Worm (Caenorhabditis elegans) whole organism, L1 larva: Measurements from ENCODE around the gene Y43F8C.9.
A peak's percentile ranks its signal among the peaks of the same experiment; 100 is the strongest.

Source experiments
- C16A3.4 ChIP-seq: fragments of 150-350 bp; optimal IDR thresholded peaks from 2 replicates; lab custom pipeline; 2014; ENCODE audit warnings: missing biosample characterization, missing genetic modification characterization
- F16B12.6 ChIP-seq: fragments of 150-350 bp; optimal IDR thresholded peaks from 2 replicates; lab custom pipeline; 2014; ENCODE audit warnings: missing biosample characterization, missing genetic modification characterization
- alr-1 ChIP-seq: fragments of 200-800 bp; sonication (Bioruptor generic); optimal IDR thresholded peaks from 2 replicates; lab custom pipeline; 2018; ENCODE audit warnings: borderline replicate concordance, mild to moderate bottlenecking, missing genetic modification characterization, missing compliant biosample characterization
- aly-2 ChIP-seq: fragments of 150-350 bp; optimal IDR thresholded peaks from 2 replicates; lab custom pipeline; 2014; ENCODE audit warnings: missing biosample characterization, missing genetic modification characterization
- blmp-1 ChIP-seq: fragments of 150-350 bp; optimal IDR thresholded peaks from 2 replicates; lab custom pipeline; 2014; ENCODE audit warnings: missing biosample characterization, missing genetic modification characterization
- ceh-82 ChIP-seq, 3 experiments: fragments of 150-350 bp in 1 of 3; sonication (generic microtip) in 2 of 3; optimal IDR thresholded peaks; 2 replicates each; lab custom pipeline; 2014 to 2017; ENCODE audit warnings: missing biosample characterization in 3 of 3, missing genetic modification characterization in 3 of 3
- dpl-1 ChIP-seq, 3 experiments: fragments of 150-350 bp in 2 of 3; sonication (generic microtip) in 1 of 3; optimal IDR thresholded peaks; 2 replicates each; lab custom pipeline; 2014 to 2017; ENCODE audit warnings: missing biosample characterization in 3 of 3, missing genetic modification characterization in 3 of 3, missing genetic modification reagents in 3 of 3
- dsc-1 ChIP-seq: sonication (generic microtip); optimal IDR thresholded peaks from 2 replicates; lab custom pipeline; 2016; ENCODE audit warnings: mild to moderate bottlenecking, missing genetic modification characterization, missing compliant biosample characterization
- efl-1 ChIP-seq, 4 experiments: fragments of 150-350 bp; optimal IDR thresholded peaks in 3 of 4; peaks in 1 of 4; 1 replicate in 1 of 4; 2 replicates in 3 of 4; lab custom pipeline; 2014; ENCODE audit warnings: missing biosample characterization in 2 of 4, missing genetic modification characterization in 2 of 4, missing genetic modification reagents in 2 of 4
- egl-27 ChIP-seq, 2 experiments: fragments of 150-350 bp in 1 of 2; sonication (generic microtip); optimal IDR thresholded peaks; 3 replicates each; lab custom pipeline; 2017 to 2018; ENCODE audit warnings: missing biosample characterization in 2 of 2, missing genetic modification characterization in 2 of 2, missing genetic modification reagents in 2 of 2
- elt-3 ChIP-seq, 6 experiments: fragments of 150-350 bp in 1 of 6; sonication (generic microtip); optimal IDR thresholded peaks; 2 replicates each; lab custom pipeline; 2017 to 2018; ENCODE audit warnings: missing biosample characterization in 6 of 6, missing genetic modification characterization in 6 of 6, inconsistent platforms in 1 of 6
- ets-5 ChIP-seq: fragments of 200-800 bp; sonication (Bioruptor generic); IDR thresholded peaks from 2 replicates; pipeline ENCODE4 v1.3.6; 2022; ENCODE audit warnings: missing genetic modification characterization, missing compliant biosample characterization
- fkh-10 ChIP-seq: sonication (generic microtip); optimal IDR thresholded peaks from 2 replicates; lab custom pipeline; 2017; ENCODE audit warnings: missing biosample characterization, missing genetic modification reagents, missing genetic modification characterization
- fkh-4 ChIP-seq: sonication (generic microtip); optimal IDR thresholded peaks from 2 replicates; lab custom pipeline; 2016; ENCODE audit warnings: missing compliant biosample characterization, missing genetic modification characterization, borderline replicate concordance
- fkh-8 ChIP-seq: sonication (generic microtip); optimal IDR thresholded peaks from 2 replicates; lab custom pipeline; 2016; ENCODE audit warnings: mild to moderate bottlenecking, missing genetic modification characterization, missing compliant biosample characterization
- hlh-4 ChIP-seq: sonication (generic microtip); optimal IDR thresholded peaks from 2 replicates; lab custom pipeline; 2016; ENCODE audit warnings: mild to moderate bottlenecking, missing genetic modification characterization, missing compliant biosample characterization
- irx-1 ChIP-seq: sonication (generic microtip); optimal IDR thresholded peaks from 2 replicates; lab custom pipeline; 2016; ENCODE audit warnings: missing genetic modification characterization, missing compliant biosample characterization
- isw-1 ChIP-seq: fragments of 200-800 bp; sonication (Bioruptor generic); IDR thresholded peaks from 2 replicates; pipeline ENCODE4 v1.3.6; 2022; ENCODE audit warnings: missing genetic modification characterization, missing compliant biosample characterization
- lin-15B ChIP-seq: fragments of 150-350 bp; sonication (generic microtip); optimal IDR thresholded peaks from 3 replicates; lab custom pipeline; 2014; ENCODE audit warnings: missing biosample characterization, missing genetic modification characterization
- lin-35 ChIP-seq, 2 experiments: fragments of 150-350 bp; optimal IDR thresholded peaks; 2 replicates each; lab custom pipeline; 2014; ENCODE audit warnings: missing biosample characterization in 2 of 2, missing genetic modification characterization in 2 of 2, missing genetic modification reagents in 2 of 2
- lin-39 ChIP-seq: fragments of 150-350 bp; optimal IDR thresholded peaks from 2 replicates; lab custom pipeline; 2014; ENCODE audit warnings: missing biosample characterization, missing genetic modification reagents, missing genetic modification characterization
- lir-3 ChIP-seq: sonication (generic microtip); optimal IDR thresholded peaks from 2 replicates; lab custom pipeline; 2016; ENCODE audit warnings: mild to moderate bottlenecking, missing genetic modification characterization, moderate library complexity, missing compliant biosample characterization; ENCODE audit not compliant: poor library complexity
- lsy-2 ChIP-seq, 2 experiments: fragments of 150-350 bp; optimal IDR thresholded peaks; 2 replicates each; lab custom pipeline; 2014; ENCODE audit warnings: missing biosample characterization in 2 of 2, missing genetic modification characterization in 2 of 2
- mdl-1 ChIP-seq, 2 experiments: fragments of 150-350 bp; optimal IDR thresholded peaks; 2 replicates each; lab custom pipeline; 2014 to 2017; ENCODE audit warnings: missing biosample characterization in 2 of 2, missing genetic modification characterization in 2 of 2, inconsistent platforms in 1 of 2
- mef-2 ChIP-seq: fragments of 150-350 bp; optimal IDR thresholded peaks from 2 replicates; lab custom pipeline; 2014; ENCODE audit warnings: missing biosample characterization, missing genetic modification characterization
- mep-1 ChIP-seq: fragments of 150-350 bp; optimal IDR thresholded peaks from 2 replicates; lab custom pipeline; 2014; ENCODE audit warnings: missing biosample characterization, missing genetic modification characterization
- nhr-12 ChIP-seq: sonication (generic microtip); optimal IDR thresholded peaks from 2 replicates; lab custom pipeline; 2017; ENCODE audit warnings: missing biosample characterization, missing genetic modification characterization
- nhr-19 ChIP-seq: fragments of 200-800 bp; sonication (Bioruptor generic); conservative IDR thresholded peaks from 2 replicates; pipeline ENCODE4 v1.3.6; 2022; ENCODE audit warnings: missing genetic modification characterization, missing compliant biosample characterization
- nhr-47 ChIP-seq: sonication (generic microtip); optimal IDR thresholded peaks from 2 replicates; lab custom pipeline; 2016; ENCODE audit warnings: mild to moderate bottlenecking, missing genetic modification characterization, moderate library complexity, missing compliant biosample characterization
- nhr-71 ChIP-seq: sonication (generic microtip); optimal IDR thresholded peaks from 2 replicates; lab custom pipeline; 2016; ENCODE audit warnings: mild to moderate bottlenecking, missing genetic modification characterization, moderate library complexity, missing compliant biosample characterization
- nhr-77 ChIP-seq: fragments of 150-350 bp; optimal IDR thresholded peaks from 2 replicates; lab custom pipeline; 2014; ENCODE audit warnings: missing biosample characterization, missing genetic modification characterization
- nhr-84 ChIP-seq: sonication (generic microtip); optimal IDR thresholded peaks from 2 replicates; lab custom pipeline; 2017; ENCODE audit warnings: missing biosample characterization, missing genetic modification characterization
- nhr-85 ChIP-seq: sonication (generic microtip); peaks from one replicate; lab custom pipeline; 2016; ENCODE audit warnings: missing genetic modification characterization, inconsistent platforms, missing compliant biosample characterization
- nhr-90 ChIP-seq: sonication (generic microtip); optimal IDR thresholded peaks from 2 replicates; lab custom pipeline; 2016; ENCODE audit warnings: mild to moderate bottlenecking, missing genetic modification characterization, missing compliant biosample characterization; ENCODE audit not compliant: poor library complexity
- pag-3 ChIP-seq: sonication (generic microtip); optimal IDR thresholded peaks from 2 replicates; lab custom pipeline; 2017; ENCODE audit warnings: missing genetic modification characterization, mild to moderate bottlenecking, missing compliant biosample characterization, antibody characterized with exemption, borderline replicate concordance; ENCODE audit not compliant: insufficient read depth
- rnt-1 ChIP-seq: sonication (generic microtip); optimal IDR thresholded peaks from 2 replicates; lab custom pipeline; 2016; ENCODE audit warnings: mild to moderate bottlenecking, missing genetic modification characterization, moderate library complexity, missing compliant biosample characterization
- skn-1 ChIP-seq: fragments of 150-350 bp; optimal IDR thresholded peaks from 2 replicates; lab custom pipeline; 2014; ENCODE audit warnings: missing biosample characterization, missing genetic modification characterization
- snpc-4 ChIP-seq: fragments of 150-350 bp; optimal IDR thresholded peaks from 2 replicates; lab custom pipeline; 2014; ENCODE audit warnings: missing biosample characterization, missing genetic modification characterization
- snu-23 ChIP-seq: sonication (generic microtip); optimal IDR thresholded peaks from 2 replicates; lab custom pipeline; 2016; ENCODE audit warnings: missing genetic modification characterization, missing compliant biosample characterization
- sptf-1 ChIP-seq: fragments of 150-350 bp; optimal IDR thresholded peaks from 2 replicates; lab custom pipeline; 2014; ENCODE audit warnings: missing biosample characterization, missing genetic modification characterization
- sup-37 ChIP-seq: fragments of 200-800 bp; sonication (Bioruptor generic); optimal IDR thresholded peaks from 2 replicates; lab custom pipeline; 2018; ENCODE audit warnings: mild to moderate bottlenecking, missing genetic modification characterization, missing compliant biosample characterization
- swsn-7 ChIP-seq: sonication (generic microtip); optimal IDR thresholded peaks from 2 replicates; lab custom pipeline; 2016; ENCODE audit warnings: missing genetic modification characterization, missing compliant biosample characterization
- tbx-2 ChIP-seq: sonication (generic microtip); optimal IDR thresholded peaks from 2 replicates; lab custom pipeline; 2016; ENCODE audit warnings: missing genetic modification characterization, missing compliant biosample characterization
- unc-130 ChIP-seq: fragments of 150-350 bp; optimal IDR thresholded peaks from 2 replicates; lab custom pipeline; 2017; ENCODE audit warnings: missing biosample characterization, missing genetic modification characterization, inconsistent platforms
- unc-86 ChIP-seq: sonication (generic microtip); optimal IDR thresholded peaks from 2 replicates; lab custom pipeline; 2016; ENCODE audit warnings: missing genetic modification characterization, missing compliant biosample characterization
- xbp-1 ChIP-seq: sonication (generic microtip); optimal IDR thresholded peaks from 2 replicates; lab custom pipeline; 2016; ENCODE audit warnings: missing genetic modification characterization, missing compliant biosample characterization
- zip-4 ChIP-seq: fragments of 200-800 bp; sonication (Bioruptor generic); optimal IDR thresholded peaks from 2 replicates; lab custom pipeline; 2018; ENCODE audit warnings: mild to moderate bottlenecking, missing genetic modification characterization, moderate library complexity, missing compliant biosample characterization
- ztf-4 ChIP-seq: fragments of 150-350 bp; optimal IDR thresholded peaks from 2 replicates; lab custom pipeline; 2014; ENCODE audit warnings: missing biosample characterization, missing genetic modification characterization

Y43F8C.9 gene

DNA sequence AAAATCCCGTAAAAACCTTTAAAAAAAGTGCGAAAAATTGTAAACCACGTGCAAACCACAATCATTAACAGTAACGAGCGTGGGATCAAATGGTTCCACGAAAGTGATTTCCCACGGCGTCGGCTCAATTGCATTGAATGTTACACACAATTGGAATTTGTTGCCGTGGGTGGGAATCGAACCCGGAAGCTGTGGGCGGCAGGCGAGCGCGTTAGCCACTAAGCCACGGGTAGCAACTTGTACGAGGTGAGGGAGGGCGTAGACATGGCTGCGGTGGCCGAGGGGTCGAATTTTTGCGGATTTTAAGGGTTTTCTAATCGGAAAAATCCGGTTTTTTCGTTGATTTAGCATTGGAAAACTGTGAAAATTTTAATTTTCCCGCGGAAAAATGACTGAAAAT lies 2.9 kb upstream of the Y43F8C.9 start (continued):
- TF ChIP-seq snpc-4 (tag; lab: Kevin White, UChicago) (peak; percentile 61), zip-4 (GFP tag; lab: Kevin White, UChicago) (peak; percentile 69), lin-15B (tag; lab: Kevin White, UChicago) (no peak)

DNA sequence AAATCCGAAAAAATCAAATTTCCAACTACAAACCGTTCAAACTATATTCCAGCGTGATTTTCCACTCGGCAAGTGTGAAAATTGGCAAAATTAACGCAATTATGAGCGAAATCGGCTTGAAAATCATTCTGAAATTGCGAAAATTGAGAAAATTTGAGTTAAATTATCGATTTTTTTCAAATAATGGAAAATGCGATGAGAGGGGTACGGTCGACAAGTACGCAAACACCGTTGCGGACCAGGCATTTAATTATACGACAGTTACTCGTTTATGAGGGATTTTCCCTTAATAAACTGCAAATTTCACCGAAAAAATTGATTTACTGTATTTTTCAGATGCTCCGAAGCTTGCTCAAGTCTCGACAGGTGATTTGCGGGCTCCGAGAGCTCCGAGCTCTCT lies 2.0 kb upstream of the Y43F8C.9 start, which contains the start of the genes Y43F8C.7 and mrps-28:
Gene Y43F8C.7 (minus strand): TSS at position 128 of the 400 bp plus-strand sequence.
Gene mrps-28 (plus strand): TSS at position 337 of the 400 bp plus-strand sequence.
- TF ChIP-seq rnt-1 (no peak), elt-3 (tag; optimal IDR thresholded peaks at IDR 0.05; lab: Kevin White, UChicago) (no peak), nhr-84 (tag; lab: Kevin White, UChicago) (no peak), xbp-1 (tag; lab: Kevin White, UChicago) (peak; percentile 43), hlh-4 (tag; lab: Kevin White, UChicago) (no peak), F16B12.6 (tag; lab: Kevin White, UChicago) (peak; percentile 91), nhr-90 (peak; percentile 6), lin-39 (tag; lab: Kevin White, UChicago) (no peak), nhr-77 (tag; lab: Kevin White, UChicago) (peak; percentile 39), nhr-19 (GFP tag; lab: Robert Waterston, UW) (peak; percentile 50), ztf-4 (tag; lab: Kevin White, UChicago) (no peak), C16A3.4 (peak; percentile 36), isw-1 (GFP tag; lab: Robert Waterston, UW) (peak; percentile 51), tbx-2 (tag; lab: Kevin White, UChicago) (peak; percentile 45), lir-3 (tag; lab: Kevin White, UChicago) (no peak), fkh-10 (peak; percentile 25), mdl-1 (tag; optimal IDR thresholded peaks at IDR 0.05; lab: Kevin White, UChicago) (peak in 1 of 2 experiments; percentile 5), aly-2 (tag; lab: Kevin White, UChicago) (peak; percentile 25), nhr-47 (tag; lab: Kevin White, UChicago) (peak; percentile 66), snu-23 (GFP tag; lab: Kevin White, UChicago) (peak; percentile 74), sptf-1 (tag; lab: Kevin White, UChicago) (no peak), lin-15B (tag; lab: Kevin White, UChicago) (no peak), lin-35 (GFP tag; optimal IDR thresholded peaks at IDR 0.05; lab: Kevin White, UChicago) (peak; percentile 65 to 70), dpl-1 (GFP tag; optimal IDR thresholded peaks at IDR 0.05; lab: Kevin White, UChicago) (peak; percentile 25 to 63 (median 60)), ets-5 (GFP tag; lab: Robert Waterston, UW) (no peak), nhr-71 (tag; lab: Kevin White, UChicago) (no peak), snpc-4 (tag; lab: Kevin White, UChicago) (peak; percentile 54), skn-1 (tag; lab: Kevin White, UChicago) (peak; percentile 43), irx-1 (tag; lab: Kevin White, UChicago) (peak; percentile 3), sup-37 (GFP tag; lab: Kevin White, UChicago) (no peak), mef-2 (tag; lab: Kevin White, UChicago) (no peak), alr-1 (tag; lab: Kevin White, UChicago) (no peak), efl-1 (optimal IDR thresholded peaks at IDR 0.05; lab: Kevin White, UChicago) (peak; percentile 57 to 62), efl-1 (GFP tag; optimal IDR thresholded peaks at IDR 0.05 in 1 of 2; lab: Kevin White, UChicago) (peak; percentile 69 to 96), egl-27 (tag; optimal IDR thresholded peaks at IDR 0.05; lab: Kevin White, UChicago) (no peak), lsy-2 (tag; optimal IDR thresholded peaks at IDR 0.05; lab: Kevin White, UChicago) (peak; percentile 97 to 98), nhr-12 (tag; lab: Kevin White, UChicago) (no peak), dsc-1 (peak; percentile 58), mep-1 (tag; lab: Kevin White, UChicago) (peak; percentile 70), unc-130 (tag; lab: Kevin White, UChicago) (peak; percentile 17), ceh-82 (tag; optimal IDR thresholded peaks at IDR 0.05; lab: Kevin White, UChicago) (peak; percentile 17 to 71 (median 24)), unc-86 (peak; percentile 37), blmp-1 (peak; percentile 33), fkh-4 (tag; lab: Kevin White, UChicago) (no peak), pag-3 (tag; lab: Kevin White, UChicago) (no peak), nhr-85 (tag; lab: Kevin White, UChicago) (peak; percentile 29), fkh-8 (tag; lab: Kevin White, UChicago) (peak; percentile 10), swsn-7 (tag; lab: Kevin White, UChicago) (peak; percentile 51)
